Worm (Caenorhabditis elegans): Measurements from ENCODE around the gene Y69A2AR.51.

Y69A2AR.51 gene

ce11 chrIV:2563969-2564368 lies 8.2 kb upstream of the Y69A2AR.51 start, which contains the start of gene Y69A2AR.24:
Gene Y69A2AR.24 (minus strand): TSS chrIV:2564069.
- TF ChIP-seq C08G9.2 (tag; optimal IDR thresholded peaks at IDR 0.05), result no peak
- TF ChIP-seq eyg-1 (tag; optimal IDR thresholded peaks at IDR 0.05), result no peak
- TF ChIP-seq lim-6 (tag; optimal IDR thresholded peaks at IDR 0.05), result no peak
- TF ChIP-seq npax-4 (tag; optimal IDR thresholded peaks at IDR 0.05), result no peak
- TF ChIP-seq hlh-30 (tag; optimal IDR thresholded peaks at IDR 0.05; ENCODE audit: insufficient read depth), result no peak
- no peak for TF ChIP-seq pros-1 (tag; optimal IDR thresholded peaks at IDR 0.05)
- TF ChIP-seq K02D7.2 (tag; optimal IDR thresholded peaks at IDR 0.05), result no peak
- TF ChIP-seq ceh-24 (tag; optimal IDR thresholded peaks at IDR 0.05), result no peak
- TF ChIP-seq pag-3 (tag; optimal IDR thresholded peaks at IDR 0.05; ENCODE audit: borderline replicate concordance), result no peak
- no peak for TF ChIP-seq ceh-45 (GFP tag; IDR thresholded peaks at IDR 0.05)
- no peak for TF ChIP-seq ztf-16 (tag; optimal IDR thresholded peaks at IDR 0.05)
- no peak for TF ChIP-seq tbx-2 (tag; optimal IDR thresholded peaks at IDR 0.05)
- TF ChIP-seq ceh-48 (tag; optimal IDR thresholded peaks at IDR 0.05), result no peak
- no peak for TF ChIP-seq sox-2 (GFP tag; IDR thresholded peaks at IDR 0.05)
- no peak for TF ChIP-seq ceh-18 (tag; optimal IDR thresholded peaks at IDR 0.05)
- no peak for TF ChIP-seq fax-1 (tag; optimal IDR thresholded peaks at IDR 0.05)
- no peak for TF ChIP-seq lin-11 (tag; optimal IDR thresholded peaks at IDR 0.05)

- TF ChIP-seq ceh-24 (tag; optimal IDR thresholded peaks at IDR 0.05) (no peak), ceh-2 (tag; optimal IDR thresholded peaks at IDR 0.05) (no peak), nfya-1 (tag; optimal IDR thresholded peaks at IDR 0.05) (no peak), unc-86 (tag; optimal IDR thresholded peaks at IDR 0.05) (no peak), lim-6 (tag; optimal IDR thresholded peaks at IDR 0.05) (no peak), K02D7.2 (tag; optimal IDR thresholded peaks at IDR 0.05) (no peak), ceh-34 (tag; optimal IDR thresholded peaks at IDR 0.05) (no peak), eyg-1 (tag; optimal IDR thresholded peaks at IDR 0.05) (no peak), unc-42 (tag; optimal IDR thresholded peaks at IDR 0.05) (no peak), madf-2 (tag; optimal IDR thresholded peaks at IDR 0.05) (no peak), odd-2 (tag; optimal IDR thresholded peaks at IDR 0.05) (no peak), C38D4.7 (GFP tag; optimal IDR thresholded peaks at IDR 0.05) (no peak), elt-4 (tag; optimal IDR thresholded peaks at IDR 0.05) (no peak), unc-55 (GFP tag; optimal IDR thresholded peaks at IDR 0.05) (no peak), ahr-1 (tag; optimal IDR thresholded peaks at IDR 0.05) (no peak), pax-1 (tag; optimal IDR thresholded peaks at IDR 0.05) (no peak), K09A11.1 (tag; optimal IDR thresholded peaks at IDR 0.05; ENCODE audit: insufficient read depth) (no peak)
Observed at ce11 chrIV:2568267-2568666, 3.9 kb upstream of the Y69A2AR.51 start, which contains the start of the genes Y69A2AR.25 and Y69A2AR.12. Gene Y69A2AR.25 (minus strand): TSS chrIV:2568367. Gene Y69A2AR.12 (plus strand): TSS chrIV:2568614.

- TF ChIP-seq C38D4.7 (GFP tag; optimal IDR thresholded peaks at IDR 0.05) (no peak), unc-42 (tag; optimal IDR thresholded peaks at IDR 0.05) (no peak), unc-55 (GFP tag; optimal IDR thresholded peaks at IDR 0.05) (no peak), nfya-1 (tag; optimal IDR thresholded peaks at IDR 0.05) (no peak), ceh-45 (GFP tag; IDR thresholded peaks at IDR 0.05) (no peak), ceh-34 (tag; optimal IDR thresholded peaks at IDR 0.05) (no peak), mec-3 (tag; optimal IDR thresholded peaks at IDR 0.05; ENCODE audit: borderline replicate concordance) (no peak), unc-86 (tag; optimal IDR thresholded peaks at IDR 0.05) (no peak)
Observed at ce11 chrIV:2573122-2573521, 915 bp downstream of the Y69A2AR.51 start.

- no peak for TF ChIP-seq ceh-2 (tag; optimal IDR thresholded peaks at IDR 0.05)
- no peak for TF ChIP-seq ceh-31 (tag; optimal IDR thresholded peaks at IDR 0.05)
- TF ChIP-seq pqm-1 (tag; optimal IDR thresholded peaks at IDR 0.05), result no peak
- TF ChIP-seq ceh-24 (tag; optimal IDR thresholded peaks at IDR 0.05), result no peak
- TF ChIP-seq ceh-22 (tag; optimal IDR thresholded peaks at IDR 0.05), result no peak
- TF ChIP-seq ceh-19 (GFP tag; optimal IDR thresholded peaks at IDR 0.05), result no peak
- no peak for TF ChIP-seq che-1 (tag; optimal IDR thresholded peaks at IDR 0.05)
- TF ChIP-seq pha-2 (tag; optimal IDR thresholded peaks at IDR 0.05), result no peak
- TF ChIP-seq ref-2 (tag; optimal IDR thresholded peaks at IDR 0.05), result no peak
Observed at ce11 chrIV:2581483-2581882, 9.3 kb downstream of the Y69A2AR.51 start, which contains the start of gene nhr-242. Gene nhr-242 (minus strand): TSS chrIV:2581583.

All from whole organism, late embryonic.